Fruit fly (Drosophila melanogaster) whole organism, wandering third instar larva: ENCODE results near the gene ppk.

Source experiments
- Abd-B ChIP-seq: fragments of >200 bp; optimal IDR thresholded peaks from 2 replicates; lab custom pipeline; 2017; ENCODE audit warnings: missing biosample characterization, missing genetic modification characterization
- CG32264 ChIP-seq: fragments of 200-800 bp; sonication (Bioruptor generic); optimal IDR thresholded peaks from 2 replicates; lab custom pipeline; 2016; ENCODE audit warnings: missing biosample characterization, missing genetic modification characterization
- CG9705 ChIP-seq: fragments of 200-800 bp; sonication (Bioruptor generic); optimal IDR thresholded peaks from 2 replicates; lab custom pipeline; 2018; ENCODE audit warnings: missing biosample characterization, mild to moderate bottlenecking, missing genetic modification characterization
- CrebA ChIP-seq: fragments of 200-800 bp; sonication (Bioruptor generic); optimal IDR thresholded peaks from 2 replicates; lab custom pipeline; 2016; ENCODE audit warnings: missing biosample characterization, mild to moderate bottlenecking, missing genetic modification characterization, borderline replicate concordance
- Dfd ChIP-seq: fragments of >200 bp; optimal IDR thresholded peaks from 2 replicates; lab custom pipeline; 2017; ENCODE audit warnings: missing biosample characterization, missing genetic modification characterization
- Dif ChIP-seq: fragments of 200-275, 200-300 bp; sonication (Bioruptor generic); optimal IDR thresholded peaks from 2 replicates; lab custom pipeline; 2018; ENCODE audit warnings: missing biosample characterization, missing genetic modification characterization; ENCODE audit not compliant: partially characterized antibody
- GATAd ChIP-seq: sonication (Bioruptor generic); optimal IDR thresholded peaks from 2 replicates; lab custom pipeline; 2016; ENCODE audit warnings: missing biosample characterization, missing genetic modification characterization
- HLH106 ChIP-seq: fragments of 200-800 bp; optimal IDR thresholded peaks from 3 replicates; lab custom pipeline; 2019; ENCODE audit warnings: missing biosample characterization, mild to moderate bottlenecking, missing genetic modification characterization, moderate library complexity
- Hnf4 ChIP-seq: fragments of 200-800 bp; sonication (Bioruptor generic); optimal IDR thresholded peaks from 2 replicates; lab custom pipeline; 2016; ENCODE audit warnings: missing biosample characterization, mild to moderate bottlenecking, missing genetic modification characterization
- Hr78 ChIP-seq: fragments of >200 bp; optimal IDR thresholded peaks from 2 replicates; lab custom pipeline; 2017; ENCODE audit warnings: missing biosample characterization, missing genetic modification characterization
- Hr83 ChIP-seq: fragments of 200-300 bp; sonication (Bioruptor generic); optimal IDR thresholded peaks from 2 replicates; lab custom pipeline; 2016; ENCODE audit warnings: missing biosample characterization, mild to moderate bottlenecking, missing genetic modification characterization, moderate library complexity; ENCODE audit not compliant: poor library complexity, severe bottlenecking
- Jra ChIP-seq: sonication (Bioruptor generic); optimal IDR thresholded peaks from 2 replicates; lab custom pipeline; 2016; ENCODE audit warnings: missing biosample characterization, missing genetic modification characterization
- Mio ChIP-seq: sonication (Bioruptor generic); optimal IDR thresholded peaks from 2 replicates; lab custom pipeline; 2016; ENCODE audit warnings: missing biosample characterization, missing genetic modification characterization
- Myc ChIP-seq: fragments of >200 bp; optimal IDR thresholded peaks from 2 replicates; lab custom pipeline; 2017
- N ChIP-seq: fragments of >200 bp; optimal IDR thresholded peaks from 2 replicates; lab custom pipeline; 2018; ENCODE audit warnings: missing biosample characterization, missing external identifiers, missing genetic modification characterization
- OdsH ChIP-seq: fragments of 200-800 bp; sonication (Bioruptor generic); optimal IDR thresholded peaks from 2 replicates; lab custom pipeline; 2016; ENCODE audit warnings: missing biosample characterization, mild to moderate bottlenecking, missing genetic modification characterization
- Rel ChIP-seq, 2 experiments: fragments of 200-800 bp; sonication (Bioruptor generic) in 1 of 2; optimal IDR thresholded peaks; 2 replicates in 1 of 2; 3 replicates in 1 of 2; lab custom pipeline; 2016 to 2019; ENCODE audit warnings: mild to moderate bottlenecking in 2 of 2, missing biosample characterization in 2 of 2, missing genetic modification characterization in 2 of 2, moderate library complexity in 1 of 2
- Sp1 ChIP-seq: fragments of 200-800 bp; sonication (Bioruptor generic); optimal IDR thresholded peaks from 3 replicates; lab custom pipeline; 2019; ENCODE audit warnings: missing biosample characterization, mild to moderate bottlenecking, missing genetic modification characterization, moderate library complexity
- Vsx2 ChIP-seq: fragments of 200-300, 225-300 bp; sonication (Bioruptor generic); optimal IDR thresholded peaks from 2 replicates; lab custom pipeline; 2018; ENCODE audit warnings: missing biosample characterization, missing genetic modification characterization; ENCODE audit not compliant: partially characterized antibody
- br ChIP-seq: fragments of 200-800 bp; sonication (Bioruptor generic); optimal IDR thresholded peaks from 2 replicates; lab custom pipeline; 2016; ENCODE audit warnings: missing biosample characterization, missing genetic modification characterization
- brk ChIP-seq: fragments of 200-800 bp; sonication (Bioruptor generic); optimal IDR thresholded peaks from 2 replicates; lab custom pipeline; 2016; ENCODE audit warnings: missing biosample characterization, mild to moderate bottlenecking, missing genetic modification characterization
- dl ChIP-seq, 2 experiments: fragments of 175-275, 200-275 bp in 1 of 2; fragments of 200-275 bp in 1 of 2; sonication (Bioruptor generic); optimal IDR thresholded peaks; lab custom pipeline; 2018; ENCODE audit warnings: mild to moderate bottlenecking in 2 of 2, missing biosample characterization in 2 of 2, missing genetic modification characterization in 2 of 2, moderate library complexity in 2 of 2; ENCODE audit not compliant: partially characterized antibody in 2 of 2, insufficient read depth in 1 of 2
- dmrt93B ChIP-seq: fragments of 200-800 bp; sonication (Bioruptor generic); optimal IDR thresholded peaks from 2 replicates; lab custom pipeline; 2018; ENCODE audit warnings: missing biosample characterization, mild to moderate bottlenecking, missing genetic modification characterization
- dsf ChIP-seq: sonication (Bioruptor generic); optimal IDR thresholded peaks from 2 replicates; lab custom pipeline; 2016; ENCODE audit warnings: missing biosample characterization, missing genetic modification characterization, borderline replicate concordance
- ey ChIP-seq: fragments of 200-800 bp; sonication (Bioruptor generic); optimal IDR thresholded peaks from 2 replicates; lab custom pipeline; 2016; ENCODE audit warnings: missing biosample characterization, missing genetic modification characterization
- foxo ChIP-seq, 2 experiments: fragments of 200-800 bp; sonication (Bioruptor generic); optimal IDR thresholded peaks; 2 replicates in 1 of 2; 3 replicates in 1 of 2; lab custom pipeline; 2016 to 2017; ENCODE audit warnings: missing biosample characterization in 2 of 2, missing genetic modification characterization in 2 of 2
- fru ChIP-seq: fragments of 200-800 bp; sonication (Bioruptor generic); optimal IDR thresholded peaks from 3 replicates; lab custom pipeline; 2016; ENCODE audit warnings: missing biosample characterization, mild to moderate bottlenecking, missing genetic modification characterization
- h ChIP-seq: fragments of 200-800 bp; sonication (Bioruptor generic); optimal IDR thresholded peaks from 3 replicates; lab custom pipeline; 2016; ENCODE audit warnings: missing biosample characterization, mild to moderate bottlenecking, missing genetic modification characterization
- jim ChIP-seq: fragments of 175-275, 200-325 bp; sonication (Bioruptor generic); optimal IDR thresholded peaks from 2 replicates; lab custom pipeline; 2016; ENCODE audit warnings: missing biosample characterization, mild to moderate bottlenecking, missing genetic modification characterization
- lola ChIP-seq: fragments of >200 bp; optimal IDR thresholded peaks from 2 replicates; lab custom pipeline; 2017; ENCODE audit warnings: missing biosample characterization, missing genetic modification characterization
- pan ChIP-seq: fragments of >200 bp; optimal IDR thresholded peaks from 2 replicates; lab custom pipeline; 2017
- psq ChIP-seq: fragments of 200-800 bp; sonication (Bioruptor generic); optimal IDR thresholded peaks from 3 replicates; lab custom pipeline; 2017; ENCODE audit warnings: missing biosample characterization, mild to moderate bottlenecking, missing genetic modification characterization, moderate library complexity
- rgr ChIP-seq: fragments of 200-800 bp; sonication (Bioruptor generic); optimal IDR thresholded peaks from 3 replicates; lab custom pipeline; 2016; ENCODE audit warnings: missing biosample characterization, mild to moderate bottlenecking, missing genetic modification characterization
- sage ChIP-seq: fragments of 200-800 bp; sonication (Bioruptor generic); optimal IDR thresholded peaks from 2 replicates; lab custom pipeline; 2016; ENCODE audit warnings: missing biosample characterization, mild to moderate bottlenecking, missing genetic modification characterization
- sv ChIP-seq: fragments of 200-800 bp; sonication (Bioruptor generic); optimal IDR thresholded peaks from 3 replicates; lab custom pipeline; 2016; ENCODE audit warnings: missing biosample characterization, missing genetic modification characterization
- tai ChIP-seq: sonication (Bioruptor generic); optimal IDR thresholded peaks from 2 replicates; lab custom pipeline; 2016; ENCODE audit warnings: missing biosample characterization, missing genetic modification characterization
- usp ChIP-seq: fragments of >200 bp; optimal IDR thresholded peaks from 2 replicates; lab custom pipeline; 2017; ENCODE audit warnings: missing biosample characterization, missing genetic modification characterization
- woc ChIP-seq: sonication (Bioruptor generic); optimal IDR thresholded peaks from 2 replicates; lab custom pipeline; 2016; ENCODE audit warnings: missing biosample characterization, mild to moderate bottlenecking, missing genetic modification characterization

The ppk gene

DNA sequence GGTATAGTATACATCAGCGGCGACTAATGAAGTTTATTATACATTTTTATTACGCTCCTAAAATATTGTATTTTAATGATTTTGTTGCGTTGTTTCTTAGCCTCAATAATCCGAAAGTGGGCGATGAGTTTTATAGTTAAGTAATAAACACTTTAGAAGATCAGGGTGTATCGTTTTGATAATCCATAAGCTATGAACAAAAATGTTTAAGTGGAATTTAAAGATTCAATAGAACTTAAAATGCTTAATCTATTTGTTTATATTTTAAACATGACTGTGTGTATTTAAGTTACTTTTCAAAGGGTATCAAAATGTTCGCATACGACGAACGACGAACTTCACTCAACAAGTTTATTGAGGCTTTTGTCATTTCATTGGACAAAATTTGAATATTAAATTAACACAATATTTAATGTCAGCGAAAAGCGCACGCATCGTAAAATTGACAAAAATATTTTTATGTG, 8.7 kb downstream of the ppk start (continued):
- TF ChIP-seq jim (GFP tag; lab: Kevin White, UChicago) (no peak), Jra (GFP tag; lab: Kevin White, UChicago) (no peak), brk (GFP tag; lab: Kevin White, UChicago) (no peak), GATAd (GFP tag; lab: Kevin White, UChicago) (no peak), dsf (GFP tag; lab: Kevin White, UChicago) (no peak), br (GFP tag; lab: Kevin White, UChicago) (peak; percentile 18), ey (no peak), sage (no peak), lola (GFP tag; lab: Kevin White, UChicago) (no peak), OdsH (GFP tag; lab: Kevin White, UChicago) (no peak), rgr (GFP tag; lab: Kevin White, UChicago) (no peak), h (GFP tag; lab: Kevin White, UChicago) (no peak)

DNA sequence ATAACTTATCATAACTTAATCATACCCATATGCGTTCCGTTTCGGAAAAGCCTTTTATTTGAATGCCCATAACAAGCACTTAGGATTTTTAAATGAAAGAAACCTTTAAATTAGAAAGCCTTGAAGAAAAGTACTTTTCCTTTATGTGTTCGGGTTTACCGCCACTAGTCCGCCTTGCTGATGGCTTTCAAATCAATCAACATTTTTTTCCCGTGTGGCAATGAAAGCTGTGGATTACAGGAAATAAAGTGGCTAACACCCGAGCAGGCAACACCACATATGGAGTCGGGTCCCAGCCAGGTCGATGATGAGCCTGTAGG, 10.2 kb downstream of the ppk start:
- TF ChIP-seq Jra (GFP tag; lab: Kevin White, UChicago) = no peak
- no peak for TF ChIP-seq CG9705
- no peak for TF ChIP-seq Sp1 (GFP tag; lab: Kevin White, UChicago)
- TF ChIP-seq tai = no peak
- TF ChIP-seq rgr (GFP tag; lab: Kevin White, UChicago) = no peak
- TF ChIP-seq Mio (GFP tag; lab: Kevin White, UChicago) = no peak
- no peak for TF ChIP-seq sv (GFP tag; lab: Kevin White, UChicago)
- TF ChIP-seq CrebA = no peak
- no peak for TF ChIP-seq usp (GFP tag; lab: Kevin White, UChicago)
- TF ChIP-seq br (GFP tag; lab: Kevin White, UChicago) = no peak
- no peak for TF ChIP-seq dl (GFP tag; optimal IDR thresholded peaks at IDR 0.05; lab: Kevin White, UChicago; ENCODE audit: insufficient read depth in 1 of 2, partially characterized antibody in 2 of 2)
- no peak for TF ChIP-seq brk (GFP tag; lab: Kevin White, UChicago)
- TF ChIP-seq, all 38 proteins: peak for 0

DNA sequence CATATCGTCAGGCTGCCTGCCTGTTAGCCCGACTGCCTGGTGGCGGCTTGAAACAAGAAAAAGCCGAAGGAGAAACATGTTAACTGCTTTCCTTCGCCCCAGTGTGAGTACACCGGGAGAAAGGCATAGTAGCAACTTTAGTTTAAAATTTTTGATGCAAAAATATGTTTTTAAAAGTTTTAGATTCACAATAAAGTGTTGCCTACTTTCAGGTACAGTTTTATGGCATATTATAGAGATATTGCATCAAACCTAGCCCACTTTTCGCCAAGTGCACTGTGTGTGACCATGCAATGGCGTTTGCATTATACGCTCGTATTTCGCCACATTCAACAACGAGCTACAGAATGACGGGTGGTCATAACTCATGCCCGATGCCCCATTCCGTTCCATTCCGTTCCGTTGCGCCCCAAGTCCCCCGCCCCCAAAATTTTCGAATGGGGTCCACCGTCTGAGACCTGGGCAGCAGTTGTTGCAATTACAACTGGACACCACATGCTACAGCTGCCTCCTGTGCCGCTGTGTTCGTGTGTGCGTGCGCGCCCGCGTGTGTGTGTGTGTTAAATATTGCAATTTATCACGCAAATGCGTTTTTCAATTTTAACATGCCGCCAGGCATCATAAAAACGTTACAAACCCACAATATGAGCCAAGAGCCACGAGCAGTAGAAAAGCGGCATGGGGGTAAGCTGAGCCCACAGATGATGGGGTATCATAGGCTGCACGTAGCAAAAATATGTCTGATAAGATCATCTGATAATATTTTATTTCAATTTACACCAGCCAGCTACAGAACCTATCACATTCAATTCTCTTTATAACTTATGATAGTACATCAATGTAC, 10.8 kb downstream of the ppk start:
- TF ChIP-seq h (GFP tag; lab: Kevin White, UChicago) (peak; percentile 83), CG9705 (peak; percentile 90), Jra (GFP tag; lab: Kevin White, UChicago) (peak; percentile 84), woc (GFP tag; lab: Kevin White, UChicago) (peak; percentile 68), Dif (GFP tag; lab: Kevin White, UChicago) (no peak), Sp1 (GFP tag; lab: Kevin White, UChicago) (peak; percentile 94), pan (lab: Kevin White, UChicago) (peak; percentile 80), fru (GFP tag; lab: Kevin White, UChicago) (peak; percentile 97), dmrt93B (peak; percentile 90), OdsH (GFP tag; lab: Kevin White, UChicago) (peak; percentile 93), Vsx2 (no peak), Hr78 (GFP tag; lab: Kevin White, UChicago) (no peak), sv (GFP tag; lab: Kevin White, UChicago) (no peak), sage (peak; percentile 41), GATAd (GFP tag; lab: Kevin White, UChicago) (no peak), HLH106 (peak; percentile 95), Hnf4 (peak; percentile 88), br (GFP tag; lab: Kevin White, UChicago) (peak; percentile 94), usp (GFP tag; lab: Kevin White, UChicago) (no peak), Dfd (GFP tag; lab: Kevin White, UChicago) (peak; percentile 98), dl (GFP tag; optimal IDR thresholded peaks at IDR 0.05; lab: Kevin White, UChicago; ENCODE audit: insufficient read depth in 1 of 2, partially characterized antibody in 2 of 2) (no peak), Mio (GFP tag; lab: Kevin White, UChicago) (peak; percentile 28), rgr (GFP tag; lab: Kevin White, UChicago) (peak; percentile 92), Abd-B (GFP tag; lab: Kevin White, UChicago) (no peak), foxo (GFP tag; optimal IDR thresholded peaks at IDR 0.05; lab: Kevin White, UChicago) (peak in 1 of 2 experiments; percentile 97), jim (GFP tag; lab: Kevin White, UChicago) (no peak), CrebA (peak; percentile 0), CG32264 (GFP tag; lab: Kevin White, UChicago) (no peak), brk (GFP tag; lab: Kevin White, UChicago) (peak; percentile 90), Myc (lab: Kevin White, UChicago) (no peak), ey (peak; percentile 94), dsf (GFP tag; lab: Kevin White, UChicago) (peak; percentile 50), psq (GFP tag; lab: Kevin White, UChicago) (peak; percentile 85), tai (peak; percentile 82), Rel (GFP tag; optimal IDR thresholded peaks at IDR 0.05; lab: Kevin White, UChicago) (no peak), Rel (tag; optimal IDR thresholded peaks at IDR 0.05; lab: Kevin White, UChicago) (peak; percentile 60), lola (GFP tag; lab: Kevin White, UChicago) (no peak), Hr83 (GFP tag; lab: Kevin White, UChicago) (no peak), N (GFP tag; lab: Kevin White, UChicago) (no peak)
- TF ChIP-seq, all 38 proteins: peak for 24
